Fruit fly (Drosophila melanogaster) whole organism, pupa: ENCODE data around the gene dgt2.

Source experiments
- CG10348 ChIP-seq: fragments of 200-800 bp; sonication (Bioruptor generic); IDR thresholded peaks from 2 replicates; pipeline ENCODE4 v1.3.6; 2022; ENCODE audit warnings: missing biosample characterization, missing genetic modification characterization
- CG15710 ChIP-seq: fragments of 200-800 bp; sonication (Bioruptor generic); optimal IDR thresholded peaks from 2 replicates; lab custom pipeline; 2018; ENCODE audit warnings: missing biosample characterization, mild to moderate bottlenecking, missing genetic modification characterization, moderate library complexity
- CG4496 ChIP-seq: fragments of 200-800 bp; sonication (Bioruptor generic); IDR thresholded peaks from 3 replicates; pipeline ENCODE4 v1.3.6; 2022; ENCODE audit warnings: missing biosample characterization, missing genetic modification characterization
- CG8159 ChIP-seq: fragments of 200-800 bp; sonication (Bioruptor generic); optimal IDR thresholded peaks from 3 replicates; lab custom pipeline; 2018; ENCODE audit warnings: missing biosample characterization, mild to moderate bottlenecking, missing genetic modification characterization, moderate library complexity
- D1 ChIP-seq: fragments of 200-800 bp; sonication (Bioruptor generic); optimal IDR thresholded peaks from 2 replicates; lab custom pipeline; 2018; ENCODE audit warnings: missing biosample characterization, mild to moderate bottlenecking, missing genetic modification characterization, moderate library complexity
- EcR ChIP-seq: fragments of 200-800 bp; sonication (Bioruptor generic); optimal IDR thresholded peaks from 3 replicates; lab custom pipeline; 2019; ENCODE audit warnings: missing biosample characterization, missing genetic modification characterization, mild to moderate bottlenecking, moderate library complexity, missing genetic modification reagents
- fd96Ca ChIP-seq: fragments of 200-800 bp; sonication (Bioruptor generic); IDR thresholded peaks from 3 replicates; pipeline ENCODE4 v1.3.6; 2022; ENCODE audit warnings: missing biosample characterization, missing genetic modification characterization
- rn ChIP-seq: fragments of 200-800 bp; sonication (Bioruptor generic); IDR thresholded peaks from 2 replicates; pipeline ENCODE4 v1.3.6; 2022; ENCODE audit warnings: missing biosample characterization, missing genetic modification characterization

dm6 chr2L:12020735-12021134 lies 31.0 kb downstream of the dgt2 start, which contains the start of gene Wdr81:
- no peak for TF ChIP-seq CG8159 (tag; lab: Kevin White, UChicago)
- no peak for TF ChIP-seq CG10348 (GFP tag; lab: Robert Waterston, UW)
- no peak for TF ChIP-seq D1 (tag; lab: Kevin White, UChicago)
- TF ChIP-seq CG4496 (GFP tag; lab: Robert Waterston, UW) = no peak
- TF ChIP-seq EcR (GFP tag; lab: Kevin White, UChicago) = no peak
- no peak for TF ChIP-seq rn (GFP tag; lab: Robert Waterston, UW)
- no peak for TF ChIP-seq fd96Ca (GFP tag; lab: Robert Waterston, UW)
- no peak for TF ChIP-seq CG15710 (tag; lab: Kevin White, UChicago)
